Worm (Caenorhabditis elegans) whole organism, L2 larva: ENCODE measurements around the gene nas-37.

Experiments
- C34F6.9 ChIP-seq: fragments of 150-350 bp; optimal IDR thresholded peaks from 2 replicates; lab custom pipeline; 2014; ENCODE audit warnings: missing biosample characterization, missing genetic modification characterization
- alr-1 ChIP-seq: fragments of 150-350 bp; optimal IDR thresholded peaks from 2 replicates; lab custom pipeline; 2014; ENCODE audit warnings: missing biosample characterization, missing genetic modification characterization
- aly-2 ChIP-seq: fragments of 150-350 bp; optimal IDR thresholded peaks from 2 replicates; lab custom pipeline; 2014; ENCODE audit warnings: missing biosample characterization, missing genetic modification characterization
- ama-1 ChIP-seq: fragments of 150-350 bp; optimal IDR thresholded peaks from 2 replicates; lab custom pipeline; 2018; ENCODE audit warnings: inconsistent platforms
- ceh-82 ChIP-seq: fragments of 150-350 bp; optimal IDR thresholded peaks from 2 replicates; lab custom pipeline; 2014; ENCODE audit warnings: missing biosample characterization, missing genetic modification characterization
- crh-2 ChIP-seq: sonication (generic microtip); optimal IDR thresholded peaks from 2 replicates; lab custom pipeline; 2017; ENCODE audit warnings: missing biosample characterization, missing genetic modification characterization
- dmd-4 ChIP-seq: sonication (generic microtip); optimal IDR thresholded peaks from 2 replicates; lab custom pipeline; 2017; ENCODE audit warnings: missing biosample characterization, missing genetic modification characterization
- egl-27 ChIP-seq: sonication (generic microtip); optimal IDR thresholded peaks from 3 replicates; lab custom pipeline; 2017; ENCODE audit warnings: missing biosample characterization, missing genetic modification reagents, missing genetic modification characterization
- elt-1 ChIP-seq: fragments of 150-350 bp; optimal IDR thresholded peaks from 2 replicates; lab custom pipeline; 2014; ENCODE audit warnings: missing biosample characterization, missing genetic modification characterization
- elt-3 ChIP-seq: sonication (generic microtip); optimal IDR thresholded peaks from 2 replicates; lab custom pipeline; 2017; ENCODE audit warnings: missing biosample characterization, missing genetic modification characterization
- fos-1 ChIP-seq: fragments of 150-350 bp; optimal IDR thresholded peaks from 2 replicates; lab custom pipeline; 2014; ENCODE audit warnings: missing biosample characterization, missing genetic modification characterization
- gmeb-1 ChIP-seq: fragments of 150-350 bp; optimal IDR thresholded peaks from 2 replicates; lab custom pipeline; 2014; ENCODE audit warnings: missing biosample characterization, missing genetic modification characterization
- lin-11 ChIP-seq: fragments of 150-350 bp; sonication (generic microtip); optimal IDR thresholded peaks from 2 replicates; lab custom pipeline; 2014; ENCODE audit warnings: missing biosample characterization, missing genetic modification characterization, inconsistent platforms, mixed read lengths
- mab-5 ChIP-seq: fragments of 150-350 bp; optimal IDR thresholded peaks from 2 replicates; lab custom pipeline; 2014; ENCODE audit warnings: missing biosample characterization, missing genetic modification characterization
- mdl-1 ChIP-seq, 2 experiments: fragments of 150-350 bp in 1 of 2; sonication (generic microtip) in 1 of 2; optimal IDR thresholded peaks; 2 replicates each; lab custom pipeline; 2017; ENCODE audit warnings: missing biosample characterization in 2 of 2, missing genetic modification characterization in 2 of 2
- nhr-10 ChIP-seq: sonication (generic microtip); optimal IDR thresholded peaks from 2 replicates; lab custom pipeline; 2017; ENCODE audit warnings: missing biosample characterization, missing genetic modification characterization
- nhr-11 ChIP-seq: fragments of 150-350 bp; optimal IDR thresholded peaks from 2 replicates; lab custom pipeline; 2014; ENCODE audit warnings: missing biosample characterization, missing genetic modification characterization
- nhr-129 ChIP-seq: fragments of 150-350 bp; optimal IDR thresholded peaks from 2 replicates; lab custom pipeline; 2014; ENCODE audit warnings: missing biosample characterization, missing genetic modification characterization
- nhr-23 ChIP-seq: fragments of 150-350 bp; optimal IDR thresholded peaks from 2 replicates; lab custom pipeline; 2014; ENCODE audit warnings: missing biosample characterization, missing genetic modification reagents, missing genetic modification characterization
- nhr-237 ChIP-seq: fragments of 150-350 bp; optimal IDR thresholded peaks from 2 replicates; lab custom pipeline; 2014; ENCODE audit warnings: missing biosample characterization, missing genetic modification characterization
- nhr-25 ChIP-seq: fragments of 150-350 bp; sonication (generic microtip); optimal IDR thresholded peaks from 3 replicates; lab custom pipeline; 2014; ENCODE audit warnings: missing biosample characterization, missing genetic modification characterization
- nhr-6 ChIP-seq: fragments of 150-350 bp; optimal IDR thresholded peaks from 2 replicates; lab custom pipeline; 2014; ENCODE audit warnings: missing biosample characterization, missing genetic modification characterization
- nhr-77 ChIP-seq: fragments of 150-350 bp; optimal IDR thresholded peaks from 2 replicates; lab custom pipeline; 2014; ENCODE audit warnings: missing biosample characterization, missing genetic modification characterization
- sem-4 ChIP-seq: fragments of 150-350 bp; optimal IDR thresholded peaks from 2 replicates; lab custom pipeline; 2014; ENCODE audit warnings: missing biosample characterization, missing genetic modification reagents, missing genetic modification characterization
- skn-1 ChIP-seq: sonication (generic microtip); optimal IDR thresholded peaks from 2 replicates; lab custom pipeline; 2017; ENCODE audit warnings: missing biosample characterization, missing genetic modification characterization
- sma-3 ChIP-seq: sonication (generic microtip); optimal IDR thresholded peaks from 2 replicates; lab custom pipeline; 2016; ENCODE audit warnings: missing genetic modification reagents, missing genetic modification characterization, missing compliant biosample characterization
- sma-9 ChIP-seq, 2 experiments: fragments of 150-350 bp in 1 of 2; sonication (generic microtip) in 1 of 2; optimal IDR thresholded peaks; 2 replicates each; lab custom pipeline; 2014 to 2016; ENCODE audit warnings: missing genetic modification characterization in 2 of 2, mild to moderate bottlenecking in 1 of 2, missing biosample characterization in 1 of 2, missing compliant biosample characterization in 1 of 2, missing genetic modification reagents in 1 of 2, moderate library complexity in 1 of 2
- snpc-4 ChIP-seq: fragments of 150-350 bp; optimal IDR thresholded peaks from 2 replicates; lab custom pipeline; 2014; ENCODE audit warnings: missing biosample characterization, missing genetic modification characterization
- unc-39 ChIP-seq: fragments of 150-350 bp; optimal IDR thresholded peaks from 2 replicates; lab custom pipeline; 2014; ENCODE audit warnings: missing biosample characterization, missing genetic modification characterization
- unc-55 ChIP-seq: fragments of 150-350 bp; sonication (generic microtip); optimal IDR thresholded peaks from 3 replicates; lab custom pipeline; 2014; ENCODE audit warnings: missing biosample characterization, missing genetic modification reagents, missing genetic modification characterization
- unc-62 ChIP-seq: fragments of 150-350 bp; optimal IDR thresholded peaks from 2 replicates; lab custom pipeline; 2014; ENCODE audit warnings: missing biosample characterization, missing genetic modification reagents, missing genetic modification characterization
- zag-1 ChIP-seq: fragments of 150-350 bp; optimal IDR thresholded peaks from 2 replicates; lab custom pipeline; 2014; ENCODE audit warnings: missing biosample characterization, missing genetic modification characterization
- ztf-1 ChIP-seq: fragments of 200-800 bp; sonication (Bioruptor generic); conservative IDR thresholded peaks from 2 replicates; pipeline ENCODE4 v1.3.6; 2022; ENCODE audit warnings: missing genetic modification characterization, missing compliant biosample characterization
- ztf-4 ChIP-seq: fragments of 150-350 bp; optimal IDR thresholded peaks from 2 replicates; lab custom pipeline; 2014; ENCODE audit warnings: missing biosample characterization, missing genetic modification characterization

nas-37 gene

DNA sequence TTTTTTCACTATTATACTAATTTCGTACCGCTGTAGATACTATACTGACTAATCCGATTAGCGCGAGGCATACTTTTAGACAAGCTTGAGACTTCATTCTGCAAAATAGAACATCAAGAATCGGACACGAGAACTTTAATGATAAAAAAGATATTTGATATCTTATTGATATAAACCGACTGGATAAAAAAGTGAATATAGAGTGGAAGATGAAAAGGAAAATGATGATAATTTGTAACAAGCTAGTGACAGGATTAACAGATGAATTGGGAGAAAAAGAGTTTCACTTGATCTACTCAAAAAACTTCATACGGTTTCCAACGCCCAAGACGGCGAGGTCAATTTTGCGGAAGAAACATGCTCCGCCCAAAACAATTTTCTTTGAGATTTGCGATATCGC lies at the start of gene nas-37:
nas-37 (minus strand) TSS at position 101 of the 400 bp plus-strand sequence.
- no peak for TF ChIP-seq mdl-1 (tag; optimal IDR thresholded peaks at IDR 0.05; lab: Kevin White, UChicago)
- no peak for TF ChIP-seq unc-62 (GFP tag; lab: Kevin White, UChicago)
- no peak for TF ChIP-seq unc-39 (tag; lab: Kevin White, UChicago)
- no peak for TF ChIP-seq crh-2
- TF ChIP-seq fos-1 (tag; lab: Kevin White, UChicago), result no peak
- TF ChIP-seq nhr-77 (tag; lab: Kevin White, UChicago), result no peak
- no peak for TF ChIP-seq ceh-82 (tag; lab: Kevin White, UChicago)
- no peak for TF ChIP-seq ztf-1 (GFP tag; lab: Robert Waterston, UW)
- no peak for TF ChIP-seq sma-3
- TF ChIP-seq alr-1 (tag; lab: Kevin White, UChicago), result no peak
- TF ChIP-seq lin-11, result no peak
- no peak for TF ChIP-seq ama-1
- TF ChIP-seq C34F6.9, result no peak
- TF ChIP-seq aly-2 (tag; lab: Kevin White, UChicago), result no peak
- no peak for TF ChIP-seq zag-1 (tag; lab: Kevin White, UChicago)
- no peak for TF ChIP-seq nhr-237 (tag; lab: Kevin White, UChicago)
- TF ChIP-seq nhr-11 (tag; lab: Kevin White, UChicago), result no peak
- no peak for TF ChIP-seq sem-4
- no peak for TF ChIP-seq snpc-4 (tag; lab: Kevin White, UChicago)
- no peak for TF ChIP-seq mab-5 (tag; lab: Kevin White, UChicago)

DNA sequence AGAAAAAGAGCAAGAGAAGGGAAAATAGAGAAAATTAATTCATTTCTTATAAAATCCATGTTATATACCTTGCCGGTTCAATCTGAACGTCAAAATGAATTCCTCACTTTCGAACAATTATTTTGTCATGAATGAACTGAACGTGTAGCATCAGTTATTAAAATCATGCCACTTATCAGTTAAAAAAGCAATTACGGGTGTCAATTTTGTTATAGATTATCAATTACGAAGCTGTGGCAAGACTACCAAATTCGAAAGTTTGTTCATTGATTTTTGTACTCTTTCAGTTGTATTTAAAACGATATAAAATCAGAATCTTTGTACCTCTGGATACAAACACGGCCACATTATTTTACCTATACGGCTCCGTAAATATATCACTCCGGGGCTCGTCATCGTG lies 48.5 kb upstream of the nas-37 start:
- TF ChIP-seq nhr-25 (no peak), fos-1 (tag; lab: Kevin White, UChicago) (peak; percentile 46)
- TF ChIP-seq, all 48 proteins: peak for 1

DNA sequence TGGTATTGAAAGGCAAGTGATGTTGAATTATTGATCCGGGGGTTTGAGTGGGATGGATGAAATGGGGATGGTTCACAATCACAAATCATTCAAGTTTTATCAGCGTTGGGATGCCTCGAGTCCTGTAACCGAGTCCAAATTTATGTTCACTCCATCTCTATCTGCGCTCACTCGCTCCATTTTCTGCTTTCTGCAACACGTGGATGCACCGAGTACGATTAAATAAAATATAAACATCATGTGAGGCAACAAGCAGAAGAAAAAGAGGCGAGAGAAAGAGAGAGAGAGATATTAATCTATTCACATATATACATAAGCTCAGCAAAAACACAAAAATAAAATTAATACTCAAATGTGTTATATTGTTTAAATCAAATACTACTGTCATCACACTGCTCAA lies 44.2 kb upstream of the nas-37 start:
- TF ChIP-seq sma-9 (GFP tag; optimal IDR thresholded peaks at IDR 0.05; lab: Kevin White, UChicago) (peak; percentile 38), sma-9 (tag; optimal IDR thresholded peaks at IDR 0.05; lab: Kevin White, UChicago) (no peak), nhr-129 (peak; percentile 55), fos-1 (tag; lab: Kevin White, UChicago) (no peak)

DNA sequence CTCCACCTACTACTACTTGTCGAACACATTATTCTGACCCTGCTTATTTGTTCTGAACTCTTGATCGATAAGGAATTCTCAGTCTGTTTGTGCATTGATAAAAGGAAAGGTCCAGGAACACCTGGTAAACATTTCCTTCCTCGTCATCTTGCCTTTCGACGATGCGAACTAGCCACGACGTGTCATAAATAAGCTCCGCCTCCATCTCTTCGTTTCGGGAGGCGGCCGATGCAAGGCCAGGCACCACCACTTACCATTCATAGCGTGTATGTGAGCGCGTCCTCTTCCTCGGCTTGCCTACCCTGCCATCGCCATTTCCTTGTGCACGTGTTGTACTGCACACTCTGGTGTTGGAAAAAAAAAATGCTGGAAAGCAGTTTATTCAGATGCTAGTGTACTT lies 40.0 kb upstream of the nas-37 start:
- TF ChIP-seq crh-2 (no peak), snpc-4 (tag; lab: Kevin White, UChicago) (peak; percentile 15)

DNA sequence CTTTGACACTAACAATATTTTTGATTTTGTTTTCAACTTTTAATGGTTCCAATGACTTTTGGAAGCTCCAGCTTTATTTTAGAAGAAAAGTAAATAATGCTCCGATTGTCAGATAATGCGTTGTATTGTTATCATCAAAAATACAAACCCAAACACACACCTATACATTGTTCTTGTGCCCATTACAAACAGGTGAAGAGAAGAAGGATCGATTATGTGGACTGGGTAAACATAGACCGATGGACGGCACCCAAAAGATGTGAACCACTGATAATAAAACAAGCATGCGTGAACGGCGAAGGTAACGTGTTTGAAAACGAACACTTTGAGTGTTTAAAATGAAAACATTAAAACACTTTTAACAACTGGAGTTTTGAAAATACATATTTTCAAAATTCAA lies 38.3 kb upstream of the nas-37 start:
- TF ChIP-seq skn-1 (tag; lab: Kevin White, UChicago), result no peak
- TF ChIP-seq C34F6.9, result no peak
- no peak for TF ChIP-seq snpc-4 (tag; lab: Kevin White, UChicago)
- TF ChIP-seq gmeb-1 (tag; lab: Kevin White, UChicago), result no peak
- TF ChIP-seq nhr-23, result no peak
- no peak for TF ChIP-seq ztf-4 (tag; lab: Kevin White, UChicago)

DNA sequence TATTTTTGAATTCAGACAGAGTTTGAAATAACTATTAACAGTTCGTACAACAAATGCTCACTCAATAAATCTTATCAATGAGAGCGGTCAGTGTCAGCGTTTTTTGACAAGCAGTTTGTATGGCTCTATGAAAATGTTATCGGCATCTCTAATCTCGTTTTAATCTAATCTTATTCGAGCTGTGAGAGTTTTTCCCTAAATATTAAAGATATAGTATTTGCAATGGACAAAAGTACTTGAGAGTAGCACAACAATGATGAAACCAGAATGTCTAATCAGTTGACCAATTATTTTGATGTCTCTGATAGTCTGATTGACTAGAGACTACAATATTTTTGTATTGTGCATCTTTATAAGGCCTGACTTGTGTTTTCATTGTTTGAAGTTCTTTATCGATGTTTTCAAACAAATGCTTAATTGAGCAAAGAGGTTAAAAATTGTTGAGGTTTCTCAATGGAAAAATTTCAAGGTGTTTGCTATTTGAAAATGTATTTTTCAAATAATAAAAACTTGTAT lies 36.1 kb upstream of the nas-37 start, which contains the start of gene F19C6.5:
F19C6.5 (minus strand) TSS at position 51 of the 516 bp plus-strand sequence.
- TF ChIP-seq fos-1 (tag; lab: Kevin White, UChicago) (peak; percentile 5), elt-3 (no peak)
- TF ChIP-seq, all 48 proteins: peak for 1

DNA sequence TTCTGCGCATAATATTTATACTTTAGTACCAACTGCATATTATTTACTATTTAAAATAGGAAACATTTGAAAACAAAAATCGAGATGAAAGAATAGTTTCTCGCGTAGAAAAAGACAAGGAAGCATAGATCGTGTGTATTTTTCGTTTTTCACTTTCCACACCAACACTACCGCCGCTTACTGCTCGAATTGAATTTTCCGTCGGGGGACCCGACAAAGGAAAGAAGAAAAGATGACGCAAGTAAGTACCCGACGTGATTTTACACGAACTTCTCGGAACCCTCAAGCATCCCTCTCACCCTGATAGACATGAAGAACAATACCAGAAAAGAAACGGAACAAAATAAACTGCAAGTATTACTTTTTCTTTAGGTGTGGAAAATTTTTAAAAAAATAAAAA lies 32.4 kb upstream of the nas-37 start:
- no peak for TF ChIP-seq nhr-25

DNA sequence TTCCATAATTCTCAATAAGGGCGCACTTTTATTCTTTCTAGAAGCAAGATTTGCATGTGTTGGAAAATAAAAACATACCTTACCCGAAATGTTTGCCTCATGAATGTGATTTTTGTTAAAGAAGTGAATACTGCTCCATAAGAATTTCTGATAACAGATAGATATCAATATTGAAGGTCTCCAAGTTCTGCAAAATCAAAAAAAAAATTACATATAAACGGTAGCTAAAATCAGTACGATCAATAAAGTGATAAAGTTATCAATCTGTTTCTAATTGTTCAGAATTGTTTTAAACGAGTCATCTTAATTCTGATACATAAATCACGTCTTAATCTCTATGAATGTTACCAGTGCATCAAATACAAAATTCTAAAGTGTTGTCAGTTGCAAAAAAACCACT lies 27.3 kb upstream of the nas-37 start, which contains the start of gene mgl-1:
mgl-1 (minus strand) TSS at position 101 of the 400 bp plus-strand sequence.
- TF ChIP-seq ztf-1 (GFP tag; lab: Robert Waterston, UW), result no peak
- TF ChIP-seq egl-27, result no peak
- TF ChIP-seq aly-2 (tag; lab: Kevin White, UChicago), result no peak
- no peak for TF ChIP-seq nhr-10 (tag; lab: Kevin White, UChicago)
- no peak for TF ChIP-seq dmd-4
- TF ChIP-seq elt-1 (tag; lab: Kevin White, UChicago), result no peak
- no peak for TF ChIP-seq lin-11
- no peak for TF ChIP-seq unc-55 (GFP tag; lab: Kevin White, UChicago)
- no peak for TF ChIP-seq nhr-77 (tag; lab: Kevin White, UChicago)
- TF ChIP-seq nhr-6 (tag; lab: Kevin White, UChicago), result no peak
- no peak for TF ChIP-seq nhr-25
- no peak for TF ChIP-seq nhr-129
- no peak for TF ChIP-seq nhr-11 (tag; lab: Kevin White, UChicago)
- no peak for TF ChIP-seq unc-62 (GFP tag; lab: Kevin White, UChicago)
